Fruit fly (Drosophila melanogaster) whole organism, wandering third instar larva: Measurements from ENCODE around the gene yellow-f2.

Experiments used
- Hr78 ChIP-seq: fragments of >200 bp; optimal IDR thresholded peaks from 2 replicates; lab custom pipeline; 2017; ENCODE audit warnings: missing biosample characterization, missing genetic modification characterization
- Myc ChIP-seq: fragments of >200 bp; optimal IDR thresholded peaks from 2 replicates; lab custom pipeline; 2017
- br ChIP-seq: fragments of 200-800 bp; sonication (Bioruptor generic); optimal IDR thresholded peaks from 2 replicates; lab custom pipeline; 2016; ENCODE audit warnings: missing biosample characterization, missing genetic modification characterization
- fru ChIP-seq: fragments of 200-800 bp; sonication (Bioruptor generic); optimal IDR thresholded peaks from 3 replicates; lab custom pipeline; 2016; ENCODE audit warnings: missing biosample characterization, mild to moderate bottlenecking, missing genetic modification characterization
- jim ChIP-seq: fragments of 175-275, 200-325 bp; sonication (Bioruptor generic); optimal IDR thresholded peaks from 2 replicates; lab custom pipeline; 2016; ENCODE audit warnings: missing biosample characterization, mild to moderate bottlenecking, missing genetic modification characterization

dm6 chr3R:13033670-13034069 lies 38.7 kb upstream of the yellow-f2 start:
- TF ChIP-seq jim (GFP tag; lab: Kevin White, UChicago), result no peak
- TF ChIP-seq Hr78 (GFP tag; lab: Kevin White, UChicago), result no peak
- no peak for TF ChIP-seq fru
- TF ChIP-seq br (GFP tag; lab: Kevin White, UChicago), result no peak
- no peak for TF ChIP-seq Myc
